Fruit fly (Drosophila melanogaster): ENCODE results near the gene sip1.

dm6 chr2L:5726049-5726448 lies 5.2 kb downstream of the sip1 start:
- TF ChIP-seq CG8301 (tag; optimal IDR thresholded peaks at IDR 0.05) (no peak), Snoo (tag; optimal IDR thresholded peaks at IDR 0.05) (no peak), rn (GFP tag; IDR thresholded peaks at IDR 0.05) (no peak), EcR (GFP tag; optimal IDR thresholded peaks at IDR 0.05) (no peak), fd96Ca (GFP tag; IDR thresholded peaks at IDR 0.05) (no peak), CG13204 (GFP tag; optimal IDR thresholded peaks at IDR 0.05) (no peak), CG17806 (tag; optimal IDR thresholded peaks at IDR 0.05) (no peak), gl (tag; optimal IDR thresholded peaks at IDR 0.05) (no peak), Ets98B (GFP tag; IDR thresholded peaks at IDR 0.05) (no peak), Pif1A (GFP tag; optimal IDR thresholded peaks at IDR 0.05) (no peak)
